Worm (Caenorhabditis elegans) whole organism, late embryonic: ENCODE data around the gene C02F4.4.

Source experiments
- K02D7.2 ChIP-seq: sonication (generic microtip); optimal IDR thresholded peaks from 2 replicates; lab custom pipeline; 2017; ENCODE audit warnings: mild to moderate bottlenecking, missing genetic modification characterization, missing compliant biosample characterization
- fkh-10 ChIP-seq: fragments of 150-350 bp; optimal IDR thresholded peaks from 2 replicates; lab custom pipeline; 2014; ENCODE audit warnings: missing biosample characterization, missing genetic modification reagents, missing genetic modification characterization
- pqm-1 ChIP-seq: sonication (generic microtip); optimal IDR thresholded peaks from 2 replicates; lab custom pipeline; 2016; ENCODE audit warnings: missing genetic modification characterization, missing compliant biosample characterization
- tbx-7 ChIP-seq: sonication (generic microtip); optimal IDR thresholded peaks from 2 replicates; lab custom pipeline; 2016; ENCODE audit warnings: missing genotype, missing genetic modification characterization, missing compliant biosample characterization

DNA sequence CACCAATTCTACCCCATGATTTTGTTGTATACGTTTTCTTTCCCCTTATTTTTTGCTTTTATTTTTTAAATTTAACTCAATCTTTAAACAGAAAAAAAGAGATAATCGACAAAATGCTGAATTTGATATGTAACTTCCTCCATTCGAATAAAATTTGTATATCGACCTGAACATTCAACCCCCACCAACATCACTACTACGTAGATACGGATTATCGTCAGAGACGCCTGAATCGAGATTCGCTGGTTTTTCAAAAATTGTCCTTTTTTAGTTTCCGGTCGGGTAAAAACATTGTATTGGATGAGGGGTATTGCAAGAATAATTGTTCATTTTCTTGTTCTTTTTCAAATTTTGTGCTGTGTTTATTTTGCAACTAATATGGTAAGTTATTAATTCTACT lies 42.5 kb downstream of the C02F4.4 start, which contains the start of gene bgnt-1.1:
- TF ChIP-seq pqm-1 = no peak
- TF ChIP-seq fkh-10 (GFP tag; lab: Kevin White, UChicago) = no peak
- TF ChIP-seq K02D7.2 (tag; lab: Kevin White, UChicago) = no peak
- TF ChIP-seq tbx-7 (tag; lab: Kevin White, UChicago) = no peak
